Fruit fly (Drosophila melanogaster) whole organism: Measurements from ENCODE around the gene mia.

Experiments
- Dll ChIP-seq: fragments of >200 bp; optimal IDR thresholded peaks from 2 replicates; lab custom pipeline; 2017
- EcR ChIP-seq, 2 experiments: fragments of >200 bp; optimal IDR thresholded peaks; 2 replicates each; lab custom pipeline; 2017; ENCODE audit warnings: missing biosample characterization in 2 of 2, missing genetic modification characterization in 2 of 2, missing genetic modification reagents in 2 of 2
- pan ChIP-seq: fragments of >200 bp; optimal IDR thresholded peaks from 2 replicates; lab custom pipeline; 2017
- psq ChIP-seq: fragments of >200 bp; optimal IDR thresholded peaks from 2 replicates; lab custom pipeline; 2017
- usp ChIP-seq: fragments of >200 bp; optimal IDR thresholded peaks from 2 replicates; lab custom pipeline; 2017; ENCODE audit warnings: missing biosample characterization, missing genetic modification characterization, mixed read lengths

dm6 chr3R:5514759-5515158, 36.2 kb downstream of the mia start:
- TF ChIP-seq usp (GFP tag; lab: Kevin White, UChicago), result no peak
- no peak for TF ChIP-seq EcR (GFP tag; optimal IDR thresholded peaks at IDR 0.05; lab: Kevin White, UChicago)
- TF ChIP-seq psq (lab: Kevin White, UChicago), result no peak
- no peak for TF ChIP-seq pan (lab: Kevin White, UChicago)
- TF ChIP-seq Dll (lab: Kevin White, UChicago), result no peak
